Fruit fly (Drosophila melanogaster): ENCODE results near the gene CG17746.
A peak's percentile ranks its signal among the peaks of the same experiment; 100 is the strongest.

Gene CG17746

dm6 chr3L:3198447-3199402 lies 40.7 kb downstream of the CG17746 start, which contains the start of the genes CG32276 and gry (continued):
- TF ChIP-seq ewg (GFP tag; optimal IDR thresholded peaks at IDR 0.05), result peak; percentile 72
- TF ChIP-seq CG9932 (GFP tag; IDR thresholded peaks at IDR 0.05), result peak; percentile 88
- TF ChIP-seq vnd (GFP tag; IDR thresholded peaks at IDR 0.05; ENCODE audit: partially characterized antibody), result no peak
- no peak for TF ChIP-seq CG5180 (GFP tag; optimal IDR thresholded peaks at IDR 0.05)
- peak in 1 of 2 experiments; percentile 91 for TF ChIP-seq insv (GFP tag; optimal IDR thresholded peaks at IDR 0.05)
- TF ChIP-seq dan (GFP tag; IDR thresholded peaks at IDR 0.05), result no peak
- peak; percentile 68; the same call in 2 of the 4 replicates for TF ChIP-seq Gug (GFP tag; IDR thresholded peaks at IDR 0.05)
- no peak for TF ChIP-seq gem (tag; optimal IDR thresholded peaks at IDR 0.05)
- peak; percentile 46; the same call in 1 of the 3 replicates for TF ChIP-seq CG7357 (GFP tag; IDR thresholded peaks at IDR 0.05)
- peak; percentile 79 for TF ChIP-seq Chrac-16 (GFP tag; optimal IDR thresholded peaks at IDR 0.05)
- no peak for TF ChIP-seq hth (optimal IDR thresholded peaks at IDR 0.05)
- TF ChIP-seq Camta (GFP tag; optimal IDR thresholded peaks at IDR 0.05), result peak; percentile 42
- TF ChIP-seq otp (GFP tag; IDR thresholded peaks at IDR 0.05), result peak; percentile 54; the same call in 1 of the 3 replicates
- no peak for TF ChIP-seq Adf1 (GFP tag; IDR thresholded peaks at IDR 0.05)
- peak; percentile 71 for TF ChIP-seq CG18476 (GFP tag; optimal IDR thresholded peaks at IDR 0.05)
- peak; percentile 51 for TF ChIP-seq CG12219 (GFP tag; optimal IDR thresholded peaks at IDR 0.05)
- TF ChIP-seq D19A (tag; optimal IDR thresholded peaks at IDR 0.05), result no peak
- TF ChIP-seq odd (GFP tag; optimal IDR thresholded peaks at IDR 0.05), result no peak
- TF ChIP-seq Lim3 (GFP tag; IDR thresholded peaks at IDR 0.05), result no peak
- TF ChIP-seq bbx (GFP tag; IDR thresholded peaks at IDR 0.05; ENCODE audit: partially characterized antibody), result no peak
- no peak for TF ChIP-seq CG14860 (GFP tag; IDR thresholded peaks at IDR 0.05; ENCODE audit: partially characterized antibody)
- peak; percentile 70 for TF ChIP-seq CG4328 (GFP tag; optimal IDR thresholded peaks at IDR 0.05)
- TF ChIP-seq bowl (GFP tag; IDR thresholded peaks at IDR 0.05), result no peak
- no peak; the same call in 2 of the 3 replicates for TF ChIP-seq sr (GFP tag; IDR thresholded peaks at IDR 0.05)
- TF ChIP-seq ap (GFP tag; IDR thresholded peaks at IDR 0.05), result peak; percentile 82
- peak; percentile 66 for TF ChIP-seq CG31224 (GFP tag; IDR thresholded peaks at IDR 0.05)
- no peak for TF ChIP-seq CG10431 (GFP tag; optimal IDR thresholded peaks at IDR 0.05)
- peak; percentile 53 for TF ChIP-seq Scr (GFP tag; IDR thresholded peaks at IDR 0.05; ENCODE audit: partially characterized antibody)
- TF ChIP-seq Mes4 (GFP tag; optimal IDR thresholded peaks at IDR 0.05), result peak; percentile 80
- TF ChIP-seq CG4854 (GFP tag; optimal IDR thresholded peaks at IDR 0.05), result no peak
- no peak for TF ChIP-seq CG1832 (GFP tag; optimal IDR thresholded peaks at IDR 0.05)
- TF ChIP-seq Sry-β (GFP tag; optimal IDR thresholded peaks at IDR 0.05), result peak; percentile 87
- peak; percentile 90 for TF ChIP-seq CG2120 (GFP tag; optimal IDR thresholded peaks at IDR 0.05)
- TF ChIP-seq sim (GFP tag; IDR thresholded peaks at IDR 0.05), result no peak
- TF ChIP-seq CG33557 (GFP tag; optimal IDR thresholded peaks at IDR 0.05), result peak; percentile 54
- TF ChIP-seq Ssrp (tag; optimal IDR thresholded peaks at IDR 0.05), result peak; percentile 55
- TF ChIP-seq pita (GFP tag; optimal IDR thresholded peaks at IDR 0.05), result no peak
- TF ChIP-seq MTF-1 (GFP tag; optimal IDR thresholded peaks at IDR 0.05; ENCODE audit: borderline replicate concordance), result peak; percentile 42
- TF ChIP-seq Meics (GFP tag; optimal IDR thresholded peaks at IDR 0.05), result peak; percentile 78
- peak; percentile 67 for TF ChIP-seq CG4282 (GFP tag; optimal IDR thresholded peaks at IDR 0.05)
- peak; percentile 58 for TF ChIP-seq btn (GFP tag; optimal IDR thresholded peaks at IDR 0.05)
- peak; percentile 54 for TF ChIP-seq eyg (GFP tag; optimal IDR thresholded peaks at IDR 0.05)
- TF ChIP-seq sc (optimal IDR thresholded peaks at IDR 0.05), result no peak
- no peak for TF ChIP-seq sc (GFP tag; optimal IDR thresholded peaks at IDR 0.05)
- TF ChIP-seq p53 (GFP tag; optimal IDR thresholded peaks at IDR 0.05), result peak; percentile 58
- TF ChIP-seq NfI (GFP tag; optimal IDR thresholded peaks at IDR 0.05), result peak; percentile 73
- TF ChIP-seq D19B (GFP tag; optimal IDR thresholded peaks at IDR 0.05), result no peak
- TF ChIP-seq CG34224 (GFP tag; IDR thresholded peaks at IDR 0.05; ENCODE audit: partially characterized antibody), result no peak; the same call in 2 of the 3 replicates

Measured in whole organism, embryonic.